Fruit fly (Drosophila melanogaster) whole organism, prepupa: ENCODE results near the gene CG4598.

Experiments used
- Blimp-1 ChIP-seq: fragments of 200-800 bp; sonication (Bioruptor generic); optimal IDR thresholded peaks from 3 replicates; lab custom pipeline; 2017; ENCODE audit warnings: missing biosample characterization, missing genetic modification characterization, mild to moderate bottlenecking, moderate library complexity, missing genetic modification reagents
- CG11294 ChIP-seq: fragments of 200-800 bp; sonication (Bioruptor generic); IDR thresholded peaks from 2 replicates; pipeline ENCODE4 v1.3.6; 2022; ENCODE audit warnings: missing biosample characterization, missing genetic modification characterization
- CG11762 ChIP-seq: fragments of 200-800 bp; sonication (Bioruptor generic); optimal IDR thresholded peaks from 3 replicates; lab custom pipeline; 2016; ENCODE audit warnings: missing biosample characterization, missing genetic modification characterization; ENCODE audit not compliant: insufficient read depth
- CG15336 ChIP-seq: fragments of 200-800 bp; sonication (Bioruptor generic); IDR thresholded peaks from 2 replicates; pipeline ENCODE4 v1.3.6; 2022; ENCODE audit warnings: missing biosample characterization, missing genetic modification characterization
- CG1621 ChIP-seq: fragments of 200-800 bp; sonication (Bioruptor generic); optimal IDR thresholded peaks from 3 replicates; lab custom pipeline; 2018; ENCODE audit warnings: missing biosample characterization, mild to moderate bottlenecking, missing genetic modification characterization
- CG16779 ChIP-seq: fragments of 200-800 bp; sonication (Bioruptor generic); optimal IDR thresholded peaks from 3 replicates; lab custom pipeline; 2017; ENCODE audit warnings: missing biosample characterization, mild to moderate bottlenecking, missing genetic modification characterization
- CG3032 ChIP-seq: fragments of 200-800 bp; optimal IDR thresholded peaks from 2 replicates; lab custom pipeline; 2019; ENCODE audit warnings: missing biosample characterization, mild to moderate bottlenecking, missing genetic modification characterization, moderate library complexity
- CG31627 ChIP-seq: fragments of 200-800 bp; sonication (Bioruptor generic); optimal IDR thresholded peaks from 3 replicates; lab custom pipeline; 2016; ENCODE audit warnings: missing biosample characterization, missing genetic modification characterization
- CG32006 ChIP-seq: fragments of 200-800 bp; sonication (Bioruptor generic); optimal IDR thresholded peaks from 3 replicates; lab custom pipeline; 2017; ENCODE audit warnings: missing biosample characterization, mild to moderate bottlenecking, missing genetic modification characterization
- CG34406 ChIP-seq: fragments of 200-800 bp; sonication (Bioruptor generic); optimal IDR thresholded peaks from 3 replicates; lab custom pipeline; 2016; ENCODE audit warnings: missing biosample characterization, missing genetic modification characterization
- CG3919 ChIP-seq: fragments of 200-800 bp; sonication (Bioruptor generic); optimal IDR thresholded peaks from 3 replicates; lab custom pipeline; 2016; ENCODE audit warnings: missing biosample characterization, missing genetic modification characterization
- CG4318 ChIP-seq: fragments of 200-800 bp; sonication (Bioruptor generic); optimal IDR thresholded peaks from 3 replicates; lab custom pipeline; 2017; ENCODE audit warnings: missing biosample characterization, mild to moderate bottlenecking, missing genetic modification characterization
- CG6276 ChIP-seq: fragments of 200-800 bp; sonication (Bioruptor generic); optimal IDR thresholded peaks from 2 replicates; lab custom pipeline; 2017; ENCODE audit warnings: missing biosample characterization, mild to moderate bottlenecking, missing genetic modification characterization
- CG6792 ChIP-seq: fragments of 200-800 bp; sonication (Bioruptor generic); optimal IDR thresholded peaks from 3 replicates; lab custom pipeline; 2016; ENCODE audit warnings: missing biosample characterization, missing genetic modification characterization
- CG6808 ChIP-seq: fragments of 200-800 bp; sonication (Bioruptor generic); optimal IDR thresholded peaks from 3 replicates; lab custom pipeline; 2017; ENCODE audit warnings: missing biosample characterization, missing genetic modification characterization, mild to moderate bottlenecking, moderate library complexity, missing genetic modification reagents
- CG6854 ChIP-seq: fragments of 200-800 bp; sonication (Bioruptor generic); optimal IDR thresholded peaks from 2 replicates; lab custom pipeline; 2017; ENCODE audit warnings: missing biosample characterization, mild to moderate bottlenecking, missing genetic modification characterization
- CG7368 ChIP-seq: fragments of 200-800 bp; sonication (Bioruptor generic); optimal IDR thresholded peaks from 3 replicates; lab custom pipeline; 2016; ENCODE audit warnings: missing biosample characterization, missing genetic modification characterization
- CG8119 ChIP-seq: fragments of 200-800 bp; sonication (Bioruptor generic); IDR thresholded peaks from 3 replicates; pipeline ENCODE4 v1.3.6; 2022; ENCODE audit warnings: missing biosample characterization, missing genetic modification characterization
- CG8319 ChIP-seq: fragments of 200-800 bp; sonication (Bioruptor generic); optimal IDR thresholded peaks from 3 replicates; lab custom pipeline; 2016; ENCODE audit warnings: missing biosample characterization, missing genetic modification characterization
- CG8632 ChIP-seq: fragments of 200-800 bp; sonication (Bioruptor generic); optimal IDR thresholded peaks from 3 replicates; lab custom pipeline; 2016; ENCODE audit warnings: missing biosample characterization, missing genetic modification characterization
- Eip78C ChIP-seq: fragments of 200-800 bp; sonication (Bioruptor generic); peaks from one replicate; lab custom pipeline; 2016; ENCODE audit warnings: missing biosample characterization, missing genetic modification characterization
- Ets21C ChIP-seq: fragments of 200-800 bp; sonication (Bioruptor generic); optimal IDR thresholded peaks from 3 replicates; lab custom pipeline; 2016; ENCODE audit warnings: missing biosample characterization, missing genetic modification characterization
- Gug ChIP-seq: fragments of 200-800 bp; sonication (Bioruptor generic); IDR thresholded peaks from 2 replicates; pipeline ENCODE4 v1.3.6; 2022; ENCODE audit warnings: missing biosample characterization, missing genetic modification characterization
- Hr38 ChIP-seq: sonication (Bioruptor generic); optimal IDR thresholded peaks from 2 replicates; lab custom pipeline; 2016; ENCODE audit warnings: missing biosample characterization, missing genetic modification characterization
- Hr39 ChIP-seq: fragments of 200-800 bp; sonication (Bioruptor generic); optimal IDR thresholded peaks from 2 replicates; lab custom pipeline; 2016; ENCODE audit warnings: missing biosample characterization, missing genetic modification characterization
- Lpt ChIP-seq: fragments of 200-800 bp; sonication (Bioruptor generic); optimal IDR thresholded peaks from 3 replicates; lab custom pipeline; 2016; ENCODE audit warnings: missing biosample characterization, missing genetic modification characterization
- Met ChIP-seq: fragments of 200-800 bp; sonication (Bioruptor generic); optimal IDR thresholded peaks from 3 replicates; lab custom pipeline; 2016; ENCODE audit warnings: missing biosample characterization, missing genetic modification characterization
- Smox ChIP-seq: fragments of 200-800 bp; sonication (Bioruptor generic); optimal IDR thresholded peaks from 3 replicates; lab custom pipeline; 2016; ENCODE audit warnings: missing biosample characterization, missing genetic modification characterization
- Sox102F ChIP-seq: fragments of 200-800 bp; sonication (Bioruptor generic); optimal IDR thresholded peaks from 2 replicates; lab custom pipeline; 2016; ENCODE audit warnings: missing biosample characterization, mild to moderate bottlenecking, missing genetic modification characterization
- Sox14 ChIP-seq: fragments of 200-800 bp; sonication (Bioruptor generic); optimal IDR thresholded peaks from 3 replicates; lab custom pipeline; 2016; ENCODE audit warnings: missing biosample characterization, missing genetic modification characterization
- Sox15 ChIP-seq: fragments of 200-800 bp; sonication (Bioruptor generic); optimal IDR thresholded peaks from 3 replicates; lab custom pipeline; 2016; ENCODE audit warnings: missing biosample characterization, missing genetic modification characterization
- achi ChIP-seq: fragments of 200-800 bp; sonication (Bioruptor generic); optimal IDR thresholded peaks from 3 replicates; lab custom pipeline; 2016; ENCODE audit warnings: missing biosample characterization, missing genetic modification characterization
- acj6 ChIP-seq: fragments of 200-800 bp; sonication (Bioruptor generic); optimal IDR thresholded peaks from 3 replicates; lab custom pipeline; 2016; ENCODE audit warnings: missing biosample characterization, missing genetic modification characterization
- cyc ChIP-seq: fragments of 200-800 bp; sonication (Bioruptor generic); optimal IDR thresholded peaks from 3 replicates; lab custom pipeline; 2016; ENCODE audit warnings: missing biosample characterization, missing genetic modification characterization
- dsx ChIP-seq: fragments of 200-800 bp; optimal IDR thresholded peaks from 3 replicates; lab custom pipeline; 2019; ENCODE audit warnings: missing biosample characterization, mild to moderate bottlenecking, missing genetic modification characterization, moderate library complexity; ENCODE audit not compliant: poor library complexity, severe bottlenecking
- esn ChIP-seq: fragments of 200-800 bp; sonication (Bioruptor generic); optimal IDR thresholded peaks from 2 replicates; lab custom pipeline; 2016; ENCODE audit warnings: missing biosample characterization, mild to moderate bottlenecking, missing genetic modification characterization, moderate library complexity
- fd59A ChIP-seq: fragments of 200-800 bp; sonication (Bioruptor generic); optimal IDR thresholded peaks from 2 replicates; lab custom pipeline; 2017; ENCODE audit warnings: missing biosample characterization, mild to moderate bottlenecking, missing genetic modification characterization, missing genetic modification reagents
- fkh ChIP-seq: fragments of 200-800 bp; sonication (Bioruptor generic); optimal IDR thresholded peaks from 3 replicates; lab custom pipeline; 2017; ENCODE audit warnings: missing biosample characterization, mild to moderate bottlenecking, missing genetic modification characterization, moderate library complexity
- lz ChIP-seq: fragments of 200-800 bp; sonication (Bioruptor generic); optimal IDR thresholded peaks from 3 replicates; lab custom pipeline; 2016; ENCODE audit warnings: missing biosample characterization, missing genetic modification characterization
- net ChIP-seq: fragments of 200-800 bp; sonication (Bioruptor generic); optimal IDR thresholded peaks from 3 replicates; lab custom pipeline; 2016; ENCODE audit warnings: missing biosample characterization, missing genetic modification characterization
- salr ChIP-seq, 2 experiments: fragments of 200-800 bp; sonication (Bioruptor generic); optimal IDR thresholded peaks; 3 replicates each; lab custom pipeline; 2016 to 2018; ENCODE audit warnings: missing biosample characterization in 2 of 2, missing genetic modification characterization in 2 of 2, mild to moderate bottlenecking in 1 of 2
- spab ChIP-seq: fragments of 200-800 bp; sonication (Bioruptor generic); optimal IDR thresholded peaks from 2 replicates; lab custom pipeline; 2017; ENCODE audit warnings: missing biosample characterization, mild to moderate bottlenecking, missing genetic modification characterization, missing genetic modification reagents
- ss ChIP-seq, 2 experiments: fragments of 200-800 bp; sonication (Bioruptor generic); optimal IDR thresholded peaks; 2 replicates in 1 of 2; 3 replicates in 1 of 2; lab custom pipeline; 2017 to 2018; ENCODE audit warnings: mild to moderate bottlenecking in 2 of 2, missing biosample characterization in 2 of 2, missing genetic modification characterization in 2 of 2, moderate library complexity in 1 of 2
- svp ChIP-seq: fragments of 200-800 bp; sonication (Bioruptor generic); peaks from one replicate; lab custom pipeline; 2016; ENCODE audit warnings: missing biosample characterization, missing genetic modification characterization
- vri ChIP-seq: fragments of 200-800 bp; sonication (Bioruptor generic); optimal IDR thresholded peaks from 3 replicates; lab custom pipeline; 2016; ENCODE audit warnings: missing biosample characterization, mild to moderate bottlenecking, missing genetic modification characterization

Gene CG4598

dm6 chr2L:9894871-9895364, 23.5 kb upstream of the CG4598 start, which contains the start of gene Bka (continued):
- TF ChIP-seq cyc (no peak), salr (GFP tag; optimal IDR thresholded peaks at IDR 0.05; lab: Kevin White, UChicago) (no peak), CG32006 (GFP tag; lab: Kevin White, UChicago) (no peak), net (GFP tag; lab: Kevin White, UChicago) (no peak), CG6854 (peak; percentile 52), CG6792 (GFP tag; lab: Kevin White, UChicago) (no peak), lz (peak; percentile 38), CG6276 (GFP tag; lab: Kevin White, UChicago) (no peak), CG4318 (GFP tag; lab: Kevin White, UChicago) (no peak), CG11762 (GFP tag; lab: Kevin White, UChicago) (no peak), vri (GFP tag; lab: Kevin White, UChicago) (peak; percentile 74), esn (GFP tag; lab: Kevin White, UChicago) (peak; percentile 65), Ets21C (GFP tag; lab: Kevin White, UChicago) (peak; percentile 1), Hr38 (GFP tag; lab: Kevin White, UChicago) (no peak), Smox (GFP tag; lab: Kevin White, UChicago) (no peak), CG16779 (tag; lab: Kevin White, UChicago) (no peak), svp (GFP tag; lab: Kevin White, UChicago) (no peak), CG7368 (GFP tag; lab: Kevin White, UChicago) (peak; percentile 21), CG31627 (GFP tag; lab: Kevin White, UChicago) (no peak), CG3032 (tag; lab: Kevin White, UChicago) (peak; percentile 39), CG6808 (GFP tag; lab: Kevin White, UChicago) (peak; percentile 18), Gug (GFP tag; lab: Robert Waterston, UW) (no peak), Sox15 (GFP tag; lab: Kevin White, UChicago) (no peak), spab (no peak), CG8119 (GFP tag; lab: Robert Waterston, UW) (no peak), Lpt (GFP tag; lab: Kevin White, UChicago) (no peak), Sox14 (GFP tag; lab: Kevin White, UChicago) (peak; percentile 24), CG3919 (GFP tag; lab: Kevin White, UChicago) (no peak), fkh (GFP tag; lab: Kevin White, UChicago) (peak; percentile 52), CG8632 (GFP tag; lab: Kevin White, UChicago) (no peak), fd59A (no peak), dsx (peak; percentile 25), CG15336 (peak; percentile 11; the same call in 1 of the 2 replicates), Eip78C (GFP tag; lab: Kevin White, UChicago) (peak; percentile 77)
- TF ChIP-seq, all 60 proteins: peak for 23

DNA sequence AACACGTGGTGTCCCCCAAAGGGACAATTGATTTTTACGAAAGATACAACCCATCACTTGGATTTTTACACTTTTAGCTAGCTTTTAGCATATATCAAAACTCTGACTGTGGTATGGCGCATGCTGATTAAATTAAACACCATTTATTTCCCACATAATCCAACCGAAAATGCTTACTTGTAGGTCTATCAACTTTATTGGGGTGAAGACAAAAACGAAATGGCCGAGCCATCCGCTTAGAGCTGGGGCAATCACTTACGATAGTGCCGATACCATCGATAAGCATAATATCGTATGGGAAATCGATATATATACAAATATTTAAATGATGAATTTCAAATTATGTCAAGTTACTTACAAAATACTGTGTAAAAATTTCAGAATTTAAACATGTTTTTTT, 21.1 kb upstream of the CG4598 start, which contains the start of gene RpS2:
Gene RpS2 (minus strand): TSS at position 257 of the 400 bp plus-strand sequence.
- TF ChIP-seq Blimp-1 (no peak), Met (GFP tag; lab: Kevin White, UChicago) (no peak), CG7368 (GFP tag; lab: Kevin White, UChicago) (no peak), Hr39 (GFP tag; lab: Kevin White, UChicago) (peak; percentile 30), CG8319 (GFP tag; lab: Kevin White, UChicago) (no peak), CG6808 (GFP tag; lab: Kevin White, UChicago) (peak; percentile 45), CG15336 (no peak), achi (GFP tag; lab: Kevin White, UChicago) (no peak), ss (GFP tag; optimal IDR thresholded peaks at IDR 0.05; lab: Kevin White, UChicago) (peak; percentile 32 to 39), Ets21C (GFP tag; lab: Kevin White, UChicago) (peak; percentile 26), esn (GFP tag; lab: Kevin White, UChicago) (peak; percentile 71), net (GFP tag; lab: Kevin White, UChicago) (no peak), lz (no peak), CG6276 (GFP tag; lab: Kevin White, UChicago) (no peak), spab (no peak), fkh (GFP tag; lab: Kevin White, UChicago) (peak; percentile 22), Hr38 (GFP tag; lab: Kevin White, UChicago) (no peak), fd59A (no peak), cyc (peak; percentile 1), Eip78C (GFP tag; lab: Kevin White, UChicago) (peak; percentile 79), CG4318 (GFP tag; lab: Kevin White, UChicago) (no peak), CG6792 (GFP tag; lab: Kevin White, UChicago) (no peak), Smox (GFP tag; lab: Kevin White, UChicago) (peak; percentile 36), Sox102F (GFP tag; lab: Kevin White, UChicago) (peak; percentile 58), salr (GFP tag; optimal IDR thresholded peaks at IDR 0.05; lab: Kevin White, UChicago) (no peak), CG3032 (tag; lab: Kevin White, UChicago) (peak; percentile 1), CG6854 (peak; percentile 73), CG1621 (peak; percentile 28), CG32006 (GFP tag; lab: Kevin White, UChicago) (no peak), CG11294 (GFP tag; lab: Robert Waterston, UW) (no peak), vri (GFP tag; lab: Kevin White, UChicago) (peak; percentile 26), acj6 (peak; percentile 31), CG16779 (tag; lab: Kevin White, UChicago) (no peak), CG34406 (GFP tag; lab: Kevin White, UChicago) (peak; percentile 36), Lpt (GFP tag; lab: Kevin White, UChicago) (no peak)
